Fruit fly (Drosophila melanogaster): ENCODE data around the gene crp.

Gene crp

dm6 chr2L:16279774-16280252 lies 7.7 kb downstream of the crp start (continued):
- TF ChIP-seq Med (GFP tag): peak; percentile 95
- peak; percentile 48 for TF ChIP-seq stwl (tag; optimal IDR thresholded peaks at IDR 0.05)
- peak; percentile 75 for TF ChIP-seq en (GFP tag; optimal IDR thresholded peaks at IDR 0.05)
- TF ChIP-seq CG3065 (GFP tag; optimal IDR thresholded peaks at IDR 0.05): peak; percentile 79
- TF ChIP-seq cwo (GFP tag; optimal IDR thresholded peaks at IDR 0.05): peak; percentile 71
- peak; percentile 95 for TF ChIP-seq Ssrp (tag; optimal IDR thresholded peaks at IDR 0.05)
- TF ChIP-seq Dref (GFP tag; IDR thresholded peaks at IDR 0.05): no peak
- peak; percentile 87 for TF ChIP-seq shn (GFP tag; optimal IDR thresholded peaks at IDR 0.05)
- no peak for TF ChIP-seq CG2129 (GFP tag; IDR thresholded peaks at IDR 0.05; ENCODE audit: partially characterized antibody)
- TF ChIP-seq sob (GFP tag; IDR thresholded peaks at IDR 0.05): peak; percentile 55; the same call in 1 of the 2 replicates
- peak; percentile 51 for TF ChIP-seq CG31365 (tag; optimal IDR thresholded peaks at IDR 0.05)
- no peak for TF ChIP-seq CG9932 (GFP tag; IDR thresholded peaks at IDR 0.05)
- peak; percentile 96 for TF ChIP-seq phol (tag; optimal IDR thresholded peaks at IDR 0.05)
- peak; percentile 65 for TF ChIP-seq Deaf1 (tag; optimal IDR thresholded peaks at IDR 0.05)
- TF ChIP-seq chn (GFP tag; optimal IDR thresholded peaks at IDR 0.05): peak; percentile 85
- TF ChIP-seq CG8388 (GFP tag; optimal IDR thresholded peaks at IDR 0.05): peak; percentile 94
- peak; percentile 79 for TF ChIP-seq repo (GFP tag; optimal IDR thresholded peaks at IDR 0.05)
- TF ChIP-seq hb (GFP tag; IDR thresholded peaks at IDR 0.05; ENCODE audit: partially characterized antibody): no peak
- TF ChIP-seq CG18599 (GFP tag; optimal IDR thresholded peaks at IDR 0.05): peak; percentile 85
- peak; percentile 94 for TF ChIP-seq PHDP (tag; optimal IDR thresholded peaks at IDR 0.05)
- TF ChIP-seq odd (GFP tag; optimal IDR thresholded peaks at IDR 0.05): peak; percentile 92
- TF ChIP-seq Sry-δ (GFP tag; optimal IDR thresholded peaks at IDR 0.05): peak; percentile 29
- peak; percentile 80 for TF ChIP-seq slou (GFP tag; optimal IDR thresholded peaks at IDR 0.05)
- TF ChIP-seq dmrt11E (tag; optimal IDR thresholded peaks at IDR 0.05): peak; percentile 93
- TF ChIP-seq gce (GFP tag; IDR thresholded peaks at IDR 0.05): peak; percentile 45; the same call in 1 of the 3 replicates
- 0 out of 2 replicates have a peak, but pooled peaks have one; percentile 12 for TF ChIP-seq Nf-YA (GFP tag; IDR thresholded peaks at IDR 0.05)
- TF ChIP-seq ac (GFP tag; optimal IDR thresholded peaks at IDR 0.05): peak; percentile 83
- TF ChIP-seq mam (GFP tag; optimal IDR thresholded peaks at IDR 0.05): peak; percentile 80
- TF ChIP-seq bab2 (GFP tag; optimal IDR thresholded peaks at IDR 0.05): peak; percentile 82
- TF ChIP-seq CG10462 (GFP tag; optimal IDR thresholded peaks at IDR 0.05): peak; percentile 89
- TF ChIP-seq dan (GFP tag; IDR thresholded peaks at IDR 0.05): no peak
- TF ChIP-seq CG2875 (GFP tag; optimal IDR thresholded peaks at IDR 0.05): peak; percentile 92
- peak; percentile 83 for TF ChIP-seq CG8359 (GFP tag; optimal IDR thresholded peaks at IDR 0.05; ENCODE audit: borderline replicate concordance)
- TF ChIP-seq h (optimal IDR thresholded peaks at IDR 0.05): no peak
- peak; percentile 19 for TF ChIP-seq CG9876 (GFP tag; optimal IDR thresholded peaks at IDR 0.05)
- peak in 1 of 2 experiments; percentile 24 for TF ChIP-seq Trl (optimal IDR thresholded peaks at IDR 0.05)
- TF ChIP-seq Trl (GFP tag; optimal IDR thresholded peaks at IDR 0.05): peak; percentile 87
- peak; percentile 92 for TF ChIP-seq Hsf (GFP tag; optimal IDR thresholded peaks at IDR 0.05)
- peak; percentile 94 for TF ChIP-seq Camta (GFP tag; optimal IDR thresholded peaks at IDR 0.05)
- peak; percentile 87 for TF ChIP-seq CG1603 (tag; optimal IDR thresholded peaks at IDR 0.05)
- peak; percentile 64 for TF ChIP-seq CG31388 (GFP tag; optimal IDR thresholded peaks at IDR 0.05)
- peak; percentile 82 for TF ChIP-seq tgo (GFP tag; IDR thresholded peaks at IDR 0.05)
- TF ChIP-seq Lpt (GFP tag; optimal IDR thresholded peaks at IDR 0.05): peak; percentile 58
- TF ChIP-seq zfh2 (GFP tag; optimal IDR thresholded peaks at IDR 0.05): peak; percentile 3
- peak; percentile 40 for TF ChIP-seq pho (GFP tag; optimal IDR thresholded peaks at IDR 0.05)
- peak; percentile 94 for TF ChIP-seq Ets65A (GFP tag)
- peak; percentile 60 for TF ChIP-seq grn (GFP tag; optimal IDR thresholded peaks at IDR 0.05)
- peak in 1 of 2 experiments; percentile 87 for TF ChIP-seq Hr78 (GFP tag; optimal IDR thresholded peaks at IDR 0.05)
- peak; percentile 79 for TF ChIP-seq CG11093 (GFP tag; IDR thresholded peaks at IDR 0.05)
- TF ChIP-seq Sry-β (GFP tag; optimal IDR thresholded peaks at IDR 0.05): peak; percentile 59
- 0 out of 2 replicates have a peak, but pooled peaks have one; percentile 18 for TF ChIP-seq Taf1 (GFP tag; IDR thresholded peaks at IDR 0.05)

All from whole organism, embryonic.